Worm (Caenorhabditis elegans): ENCODE measurements around the gene sri-10.

Gene sri-10

DNA sequence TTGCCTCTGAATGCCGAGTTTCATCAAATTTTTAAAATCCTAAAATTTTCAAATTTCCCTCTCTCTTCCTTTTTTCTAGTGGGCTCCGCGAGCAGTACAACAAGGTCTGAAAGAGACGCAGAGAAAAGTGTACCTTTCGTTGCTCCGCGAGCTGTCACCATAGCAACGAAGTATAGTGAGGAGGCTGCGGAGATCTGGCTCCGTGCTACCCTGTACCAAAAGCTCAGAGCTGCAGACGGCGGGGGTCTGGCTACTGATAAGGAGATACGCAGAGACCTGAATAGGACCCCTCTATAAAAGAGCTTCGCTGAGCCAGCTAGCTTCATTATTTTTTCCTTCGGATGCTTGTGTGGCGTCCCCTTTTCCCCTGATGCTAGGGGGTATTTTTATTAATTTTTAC is 22.8 kb downstream of the sri-10 start, which contains the start of gene Y17D7B.10:
Gene Y17D7B.10 (plus strand): TSS at position 243 of the 400 bp plus-strand sequence.
- TF ChIP-seq ref-2 (tag; optimal IDR thresholded peaks at IDR 0.05) (no peak), nfya-1 (tag; optimal IDR thresholded peaks at IDR 0.05) (no peak), pha-2 (tag; optimal IDR thresholded peaks at IDR 0.05) (no peak)

- no peak for TF ChIP-seq tbx-2 (tag; optimal IDR thresholded peaks at IDR 0.05)
- TF ChIP-seq mec-3 (tag; optimal IDR thresholded peaks at IDR 0.05; ENCODE audit: borderline replicate concordance): no peak
- no peak for TF ChIP-seq K09A11.1 (tag; optimal IDR thresholded peaks at IDR 0.05; ENCODE audit: insufficient read depth)
- no peak for TF ChIP-seq unc-55 (GFP tag; optimal IDR thresholded peaks at IDR 0.05)
- TF ChIP-seq ceh-31 (tag; optimal IDR thresholded peaks at IDR 0.05): no peak
- TF ChIP-seq unc-3 (GFP tag; conservative IDR thresholded peaks at IDR 0.05): no peak
- no peak for TF ChIP-seq unc-3 (tag; optimal IDR thresholded peaks at IDR 0.05)
- no peak for TF ChIP-seq elt-4 (tag; optimal IDR thresholded peaks at IDR 0.05)
- no peak for TF ChIP-seq T23F11.4 (GFP tag; optimal IDR thresholded peaks at IDR 0.05)
- no peak for TF ChIP-seq dve-1 (tag; optimal IDR thresholded peaks at IDR 0.05)
- no peak for TF ChIP-seq npax-4 (tag; optimal IDR thresholded peaks at IDR 0.05)
- no peak for TF ChIP-seq hlh-8 (tag; optimal IDR thresholded peaks at IDR 0.05)
- no peak for TF ChIP-seq ceh-19 (GFP tag; optimal IDR thresholded peaks at IDR 0.05)
- TF ChIP-seq hlh-13 (GFP tag; optimal IDR thresholded peaks at IDR 0.05): no peak
- TF ChIP-seq ahr-1 (tag; optimal IDR thresholded peaks at IDR 0.05): no peak
- TF ChIP-seq Y22D7AL.16 (tag; optimal IDR thresholded peaks at IDR 0.05): no peak
- no peak for TF ChIP-seq ceh-45 (GFP tag; IDR thresholded peaks at IDR 0.05)
These were observed 23.6 kb downstream of the sri-10 start for ce11 chrV:18782747-18783146.

DNA sequence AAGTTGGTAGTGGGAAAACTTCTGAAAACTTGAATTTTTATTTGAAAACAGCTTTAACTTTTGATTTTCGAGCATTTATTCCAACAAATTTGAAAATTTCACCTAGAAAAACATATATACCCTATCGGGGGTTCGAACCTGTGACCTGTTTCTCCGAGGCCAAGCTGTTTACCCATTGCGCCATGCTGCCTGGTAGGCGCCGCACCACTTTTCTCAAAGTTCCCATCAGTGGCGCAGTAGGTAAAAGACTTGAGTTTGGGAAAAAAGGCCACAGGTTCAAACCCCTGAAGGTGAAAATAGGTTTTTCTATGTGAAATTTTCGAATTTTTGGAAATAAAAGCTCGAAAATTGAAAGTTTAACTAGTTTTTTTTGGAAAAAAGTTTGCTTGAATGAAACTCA is 25.7 kb downstream of the sri-10 start:
- TF ChIP-seq ztf-16 (tag; optimal IDR thresholded peaks at IDR 0.05) (no peak), ceh-19 (GFP tag; optimal IDR thresholded peaks at IDR 0.05) (no peak), ceh-34 (tag; optimal IDR thresholded peaks at IDR 0.05) (no peak), elt-4 (tag; optimal IDR thresholded peaks at IDR 0.05) (no peak), ceh-18 (tag; optimal IDR thresholded peaks at IDR 0.05) (no peak), hlh-13 (GFP tag; optimal IDR thresholded peaks at IDR 0.05) (no peak), elt-2 (tag; optimal IDR thresholded peaks at IDR 0.05) (no peak), ttx-3 (tag; optimal IDR thresholded peaks at IDR 0.05) (no peak), nhr-11 (tag; optimal IDR thresholded peaks at IDR 0.05) (no peak), dve-1 (tag; optimal IDR thresholded peaks at IDR 0.05) (no peak), pat-9 (tag; optimal IDR thresholded peaks at IDR 0.05) (no peak), fax-1 (tag; optimal IDR thresholded peaks at IDR 0.05) (no peak), ceh-6 (GFP tag; optimal IDR thresholded peaks at IDR 0.05) (no peak), hlh-8 (tag; optimal IDR thresholded peaks at IDR 0.05) (no peak), rnt-1 (tag; optimal IDR thresholded peaks at IDR 0.05) (no peak)

ce11 chrV:18776245-18776737 is 30.0 kb downstream of the sri-10 start, which contains the start of gene Y17D7B.4:
TSS of gene Y17D7B.4 (minus strand) at chrV:18776687.
- TF ChIP-seq mec-3 (tag; optimal IDR thresholded peaks at IDR 0.05; ENCODE audit: borderline replicate concordance) (no peak), ceh-45 (GFP tag; IDR thresholded peaks at IDR 0.05) (no peak), hlh-8 (tag; optimal IDR thresholded peaks at IDR 0.05) (no peak), ceh-6 (GFP tag; optimal IDR thresholded peaks at IDR 0.05) (no peak), unc-42 (tag; optimal IDR thresholded peaks at IDR 0.05) (no peak), pat-9 (tag; optimal IDR thresholded peaks at IDR 0.05) (no peak), hlh-15 (tag; optimal IDR thresholded peaks at IDR 0.05) (no peak)

- TF ChIP-seq eyg-1 (tag; optimal IDR thresholded peaks at IDR 0.05) (no peak), fax-1 (tag; optimal IDR thresholded peaks at IDR 0.05) (no peak), ama-1 (optimal IDR thresholded peaks at IDR 0.05) (no peak), pat-9 (tag; optimal IDR thresholded peaks at IDR 0.05) (no peak), nfya-1 (tag; optimal IDR thresholded peaks at IDR 0.05) (no peak), sox-4 (tag; optimal IDR thresholded peaks at IDR 0.05) (no peak), sdc-2 (tag; optimal IDR thresholded peaks at IDR 0.05) (no peak), odd-2 (tag; optimal IDR thresholded peaks at IDR 0.05) (no peak), ceh-31 (tag; optimal IDR thresholded peaks at IDR 0.05) (no peak), hlh-8 (tag; optimal IDR thresholded peaks at IDR 0.05) (no peak), nhr-11 (tag; optimal IDR thresholded peaks at IDR 0.05) (no peak), C38D4.7 (GFP tag; optimal IDR thresholded peaks at IDR 0.05) (no peak), elt-2 (tag; optimal IDR thresholded peaks at IDR 0.05) (no peak), dve-1 (tag; optimal IDR thresholded peaks at IDR 0.05) (no peak), ceh-14 (tag; optimal IDR thresholded peaks at IDR 0.05) (no peak), hlh-15 (tag; optimal IDR thresholded peaks at IDR 0.05) (no peak), pax-1 (tag; optimal IDR thresholded peaks at IDR 0.05) (no peak), rnt-1 (tag; optimal IDR thresholded peaks at IDR 0.05) (no peak), ahr-1 (tag; optimal IDR thresholded peaks at IDR 0.05) (no peak), fkh-10 (GFP tag; optimal IDR thresholded peaks at IDR 0.05) (no peak)
These were observed 33.5 kb downstream of the sri-10 start, which contains the start of gene clec-257 for ce11 chrV:18772761-18773160. TSS of gene clec-257 (plus strand) at chrV:18773061.
